Worm (Caenorhabditis elegans): ENCODE data around the gene his-59.
"Not testable (repeated sequence)": the region's sequence is repeated elsewhere in the genome, so short reads cannot be mapped to it uniquely, and the experiment has no call there.

ce11 chrIV:7485565-7486200 is 2.4 kb upstream of the his-59 start:
- not testable (repeated sequence) for TF ChIP-seq ama-1 (optimal IDR thresholded peaks at IDR 0.05); dpl-1 (GFP tag; optimal IDR thresholded peaks at IDR 0.05); ceh-82 (tag; optimal IDR thresholded peaks at IDR 0.05); unc-62 (GFP tag; optimal IDR thresholded peaks at IDR 0.05 in 1 of 2); unc-62 (tag; optimal IDR thresholded peaks at IDR 0.05); sdz-12 (GFP tag; optimal IDR thresholded peaks at IDR 0.05)

Measured in whole organism, L4 larva.